Fruit fly (Drosophila melanogaster) whole organism, embryonic: Measurements from ENCODE around the gene scramb2.

Experiments
- Aef1 ChIP-seq: fragments of 200-800 bp; sonication (Bioruptor generic); IDR thresholded peaks from 3 replicates; pipeline ENCODE4 v1.3.6; 2022; ENCODE audit warnings: missing biosample characterization, missing genetic modification characterization
- cwo ChIP-seq: fragments of 200-800 bp; sonication (Bioruptor generic); optimal IDR thresholded peaks from 3 replicates; lab custom pipeline; 2017; ENCODE audit warnings: missing biosample characterization, missing genetic modification characterization, mild to moderate bottlenecking, moderate library complexity, missing genetic modification reagents
- her ChIP-seq: fragments of 200-800 bp; sonication (Bioruptor generic); optimal IDR thresholded peaks from 2 replicates; lab custom pipeline; 2016; ENCODE audit warnings: missing biosample characterization, missing genetic modification characterization
- jing ChIP-seq: fragments of 200-800 bp; sonication (Bioruptor generic); optimal IDR thresholded peaks from 2 replicates; lab custom pipeline; 2018; ENCODE audit warnings: missing biosample characterization, mild to moderate bottlenecking, missing genetic modification characterization
- jumu ChIP-seq: fragments of 200-800 bp; sonication (Bioruptor generic); optimal IDR thresholded peaks from 3 replicates; lab custom pipeline; 2016; ENCODE audit warnings: missing biosample characterization, missing genetic modification characterization
- sob ChIP-seq: fragments of 200-800 bp; sonication (Bioruptor generic); IDR thresholded peaks from 2 replicates; pipeline ENCODE4 v1.3.6; 2022; ENCODE audit warnings: missing biosample characterization, missing genetic modification characterization

DNA sequence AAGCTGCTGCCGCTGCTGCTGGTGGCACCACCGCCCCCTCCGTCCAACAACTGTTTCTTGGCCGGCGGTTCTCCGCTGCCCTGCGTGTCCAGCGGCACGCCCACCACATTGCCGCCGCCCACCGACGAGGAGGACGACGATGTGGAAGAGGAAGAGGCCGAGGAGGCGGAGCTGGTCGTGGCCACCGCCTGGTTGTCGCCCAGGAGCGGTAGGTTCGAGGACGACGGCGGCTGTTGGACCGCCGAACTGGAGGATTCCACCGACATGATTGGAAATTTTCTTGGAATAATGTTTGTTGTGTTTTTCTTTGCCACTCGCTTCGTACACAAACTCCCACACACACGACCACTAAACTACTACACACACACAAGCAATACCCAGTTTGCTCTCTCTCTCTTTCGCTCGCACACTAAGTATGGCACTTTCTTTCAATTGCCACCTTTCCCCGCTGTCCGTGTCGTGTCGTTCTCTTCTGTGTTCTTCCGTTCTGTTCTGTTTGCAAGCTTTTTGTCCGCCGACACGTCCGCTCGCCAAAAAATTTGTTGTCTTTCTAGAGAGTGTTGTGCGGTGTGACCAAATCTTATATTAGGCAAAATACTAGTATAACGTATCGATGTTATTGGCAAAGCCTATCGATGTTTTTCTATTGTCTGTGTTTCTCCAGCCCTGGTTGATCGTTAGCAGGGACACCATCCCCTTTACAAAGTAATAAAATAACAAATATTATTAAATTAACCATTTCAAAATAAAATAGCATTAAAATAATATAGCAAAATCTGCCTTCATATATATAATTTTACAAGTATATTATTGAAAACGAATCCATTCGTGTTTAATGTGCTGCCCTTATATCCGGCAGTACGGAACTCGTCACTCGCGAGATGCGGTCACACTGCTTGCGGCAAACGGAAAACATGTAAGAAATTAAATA lies 23.9 kb upstream of the scramb2 start, which contains the start of the genes CG32486 and PAN3:
- TF ChIP-seq jumu (GFP tag; lab: Kevin White, UChicago), result no peak
- peak; percentile 56 for TF ChIP-seq sob (GFP tag; lab: Robert Waterston, UW)
- peak; percentile 23 for TF ChIP-seq cwo
- TF ChIP-seq her (GFP tag; lab: Kevin White, UChicago), result peak; percentile 70
- TF ChIP-seq jing (GFP tag; lab: Kevin White, UChicago), result no peak
- TF ChIP-seq Aef1, result no peak
